Fruit fly (Drosophila melanogaster) whole organism, embryonic: ENCODE measurements around the gene CG13917.

ENCODE experiments used
- ATbp ChIP-seq: fragments of 200-800 bp; sonication (Bioruptor generic); optimal IDR thresholded peaks from 2 replicates; lab custom pipeline; 2017; ENCODE audit warnings: missing biosample characterization, mild to moderate bottlenecking, missing genetic modification characterization, missing genetic modification reagents
- Aef1 ChIP-seq: fragments of 200-800 bp; sonication (Bioruptor generic); IDR thresholded peaks from 3 replicates; pipeline ENCODE4 v1.3.6; 2022; ENCODE audit warnings: missing biosample characterization, missing genetic modification characterization
- Atf6 ChIP-seq: fragments of 200-800 bp; sonication (Bioruptor generic); IDR thresholded peaks from 2 replicates; pipeline ENCODE4 v1.3.6; 2022; ENCODE audit warnings: missing biosample characterization, missing genetic modification characterization
- CG1024 ChIP-seq: fragments of 200-800 bp; sonication (Bioruptor generic); IDR thresholded peaks from 2 replicates; pipeline ENCODE4 v1.3.6; 2022; ENCODE audit warnings: missing biosample characterization, missing genetic modification characterization
- CG11456 ChIP-seq: fragments of 200-800 bp; sonication (Bioruptor generic); IDR thresholded peaks from 3 replicates; pipeline ENCODE4 v1.3.6; 2022; ENCODE audit warnings: missing biosample characterization, missing genetic modification characterization
- CG11560 ChIP-seq: fragments of 200-800 bp; sonication (Bioruptor generic); IDR thresholded peaks from 3 replicates; pipeline ENCODE4 v1.3.6; 2022; ENCODE audit warnings: missing biosample characterization, missing genetic modification characterization
- CG12071 ChIP-seq: fragments of 200-800 bp; sonication (Bioruptor generic); optimal IDR thresholded peaks from 3 replicates; lab custom pipeline; 2018; ENCODE audit warnings: missing biosample characterization, mild to moderate bottlenecking, missing genetic modification characterization
- CG12744 ChIP-seq: fragments of 200-800 bp; sonication (Bioruptor generic); optimal IDR thresholded peaks from 2 replicates; lab custom pipeline; 2016; ENCODE audit warnings: missing biosample characterization, missing genetic modification characterization
- CG13424 ChIP-seq: fragments of 200-800 bp; sonication (Bioruptor generic); optimal IDR thresholded peaks from 2 replicates; lab custom pipeline; 2019; ENCODE audit warnings: missing biosample characterization, mild to moderate bottlenecking, missing genetic modification characterization, moderate library complexity
- CG15073 ChIP-seq: fragments of 200-800 bp; sonication (Bioruptor generic); optimal IDR thresholded peaks from 2 replicates; lab custom pipeline; 2016; ENCODE audit warnings: missing biosample characterization, missing genetic modification characterization
- CG1529 ChIP-seq: fragments of 200-800 bp; sonication (Bioruptor generic); optimal IDR thresholded peaks from 3 replicates; lab custom pipeline; 2018; ENCODE audit warnings: missing biosample characterization, missing genetic modification characterization
- CG16813 ChIP-seq: fragments of 200-800 bp; sonication (Bioruptor generic); IDR thresholded peaks from 3 replicates; pipeline ENCODE4 v1.3.6; 2022; ENCODE audit warnings: missing biosample characterization, missing genetic modification characterization; ENCODE audit not compliant: partially characterized antibody
- CG17328 ChIP-seq: fragments of 200-800 bp; sonication (Bioruptor generic); IDR thresholded peaks from 2 replicates; pipeline ENCODE4 v1.3.6; 2022; ENCODE audit warnings: missing biosample characterization, missing genetic modification characterization
- CG17361 ChIP-seq: fragments of 200-800 bp; sonication (Bioruptor generic); IDR thresholded peaks from 3 replicates; pipeline ENCODE4 v1.3.6; 2022; ENCODE audit warnings: missing biosample characterization, missing genetic modification characterization
- CG18764 ChIP-seq: fragments of 200-800 bp; sonication (Bioruptor generic); optimal IDR thresholded peaks from 3 replicates; lab custom pipeline; 2016; ENCODE audit warnings: missing biosample characterization, missing genetic modification characterization
- CG2889 ChIP-seq: fragments of 200-800 bp; sonication (Bioruptor generic); IDR thresholded peaks from 3 replicates; pipeline ENCODE4 v1.3.6; 2022; ENCODE audit warnings: missing biosample characterization, missing genetic modification characterization
- CG30403 ChIP-seq: fragments of 200-800 bp; sonication (Bioruptor generic); optimal IDR thresholded peaks from 3 replicates; lab custom pipeline; 2016; ENCODE audit warnings: missing biosample characterization, missing genetic modification characterization
- CG32532 ChIP-seq: fragments of 200-800 bp; sonication (Bioruptor generic); IDR thresholded peaks from 2 replicates; pipeline ENCODE4 v1.3.6; 2022; ENCODE audit warnings: missing biosample characterization, missing genetic modification characterization
- CG3281 ChIP-seq: fragments of 200-800 bp; sonication (Bioruptor generic); optimal IDR thresholded peaks from 3 replicates; lab custom pipeline; 2017; ENCODE audit warnings: missing biosample characterization, mild to moderate bottlenecking, missing genetic modification characterization
- CG33557 ChIP-seq: fragments of 200-800 bp; sonication (Bioruptor generic); optimal IDR thresholded peaks from 2 replicates; lab custom pipeline; 2019; ENCODE audit warnings: missing biosample characterization, mild to moderate bottlenecking, missing genetic modification characterization, moderate library complexity
- CG4328 ChIP-seq: fragments of 200-800 bp; sonication (Bioruptor generic); optimal IDR thresholded peaks from 3 replicates; lab custom pipeline; 2017; ENCODE audit warnings: missing biosample characterization, missing genetic modification reagents, missing genetic modification characterization
- CG4617 ChIP-seq: fragments of 200-800 bp; sonication (Bioruptor generic); optimal IDR thresholded peaks from 3 replicates; lab custom pipeline; 2016; ENCODE audit warnings: missing biosample characterization, missing genetic modification characterization, borderline replicate concordance
- CG5245 ChIP-seq: fragments of 200-800 bp; sonication (Bioruptor generic); optimal IDR thresholded peaks from 3 replicates; lab custom pipeline; 2016; ENCODE audit warnings: missing biosample characterization, missing genetic modification characterization
- CG7786 ChIP-seq: fragments of 200-800 bp; sonication (Bioruptor generic); optimal IDR thresholded peaks from 2 replicates; lab custom pipeline; 2016; ENCODE audit warnings: missing biosample characterization, missing genetic modification characterization
- CG7987 ChIP-seq: fragments of 200-800 bp; sonication (Bioruptor generic); optimal IDR thresholded peaks from 2 replicates; lab custom pipeline; 2018; ENCODE audit warnings: missing biosample characterization, mild to moderate bottlenecking, missing genetic modification characterization, moderate library complexity
- Dip2 ChIP-seq: fragments of 200-800 bp; sonication (Bioruptor generic); IDR thresholded peaks from 2 replicates; pipeline ENCODE4 v1.3.6; 2022; ENCODE audit warnings: missing biosample characterization, missing genetic modification characterization
- Drgx ChIP-seq: fragments of 200-800 bp; sonication (Bioruptor generic); IDR thresholded peaks from 2 replicates; pipeline ENCODE4 v1.3.6; 2022; ENCODE audit warnings: missing biosample characterization, missing genetic modification characterization
- Eip74EF ChIP-seq, 2 experiments: fragments of 200-800 bp in 1 of 2; fragments of >200 bp in 1 of 2; sonication (Bioruptor generic) in 1 of 2; optimal IDR thresholded peaks; 2 replicates each; lab custom pipeline; 2017 to 2019; ENCODE audit warnings: missing biosample characterization in 2 of 2, missing genetic modification characterization in 2 of 2, mild to moderate bottlenecking in 1 of 2, moderate library complexity in 1 of 2
- HHEX ChIP-seq: fragments of 200-800 bp; sonication (Bioruptor generic); optimal IDR thresholded peaks from 3 replicates; lab custom pipeline; 2017; ENCODE audit warnings: missing biosample characterization, mild to moderate bottlenecking, missing genetic modification characterization, missing genetic modification reagents
- HLH3B ChIP-seq: fragments of 200-800 bp; sonication (Bioruptor generic); IDR thresholded peaks from 2 replicates; pipeline ENCODE4 v1.3.6; 2022; ENCODE audit warnings: missing biosample characterization, missing genetic modification characterization
- HLH54F ChIP-seq: fragments of 200-800 bp; sonication (Bioruptor generic); optimal IDR thresholded peaks from 3 replicates; lab custom pipeline; 2016; ENCODE audit warnings: missing biosample characterization, missing genetic modification characterization
- Max ChIP-seq: fragments of 200-800 bp; sonication (Bioruptor generic); optimal IDR thresholded peaks from 2 replicates; lab custom pipeline; 2016; ENCODE audit warnings: missing biosample characterization, mild to moderate bottlenecking, missing genetic modification characterization
- Meics ChIP-seq: fragments of 200-800 bp; sonication (Bioruptor generic); optimal IDR thresholded peaks from 2 replicates; lab custom pipeline; 2017; ENCODE audit warnings: missing biosample characterization, mild to moderate bottlenecking, missing genetic modification characterization
- Oli ChIP-seq: fragments of 200-800 bp; sonication (Bioruptor generic); optimal IDR thresholded peaks from 2 replicates; lab custom pipeline; 2018; ENCODE audit warnings: missing biosample characterization, mild to moderate bottlenecking, missing genetic modification characterization, moderate library complexity
- Ravus ChIP-seq: fragments of 200-800 bp; sonication (Bioruptor generic); IDR thresholded peaks from 2 replicates; pipeline ENCODE4 v1.3.6; 2022; ENCODE audit warnings: missing biosample characterization, missing genetic modification characterization
- abd-A ChIP-seq: fragments of 200-800 bp; sonication (Bioruptor generic); optimal IDR thresholded peaks from 3 replicates; lab custom pipeline; 2019; ENCODE audit warnings: missing biosample characterization, mild to moderate bottlenecking, missing genetic modification characterization, moderate library complexity
- cg ChIP-seq: fragments of 200-800 bp; sonication (Bioruptor generic); optimal IDR thresholded peaks from 3 replicates; lab custom pipeline; 2019; ENCODE audit warnings: missing biosample characterization, mild to moderate bottlenecking, missing genetic modification characterization, moderate library complexity
- dan ChIP-seq: fragments of 200-800 bp; sonication (Bioruptor generic); IDR thresholded peaks from 2 replicates; pipeline ENCODE4 v1.3.6; 2022; ENCODE audit warnings: missing biosample characterization, missing genetic modification characterization
- dati ChIP-seq: fragments of 200-800 bp; sonication (Bioruptor generic); IDR thresholded peaks from 2 replicates; pipeline ENCODE4 v1.3.6; 2022; ENCODE audit warnings: missing biosample characterization, missing genetic modification characterization
- dimm ChIP-seq: fragments of 200-800 bp; sonication (Bioruptor generic); IDR thresholded peaks from 2 replicates; pipeline ENCODE4 v1.3.6; 2022; ENCODE audit warnings: missing biosample characterization, missing genetic modification characterization
- gcm2 ChIP-seq: fragments of 200-800 bp; sonication (Bioruptor generic); optimal IDR thresholded peaks from 2 replicates; lab custom pipeline; 2016; ENCODE audit warnings: missing biosample characterization, missing genetic modification characterization
- kah ChIP-seq: fragments of 200-800 bp; sonication (Bioruptor generic); optimal IDR thresholded peaks from 2 replicates; lab custom pipeline; 2018; ENCODE audit warnings: missing biosample characterization, mild to moderate bottlenecking, missing genetic modification characterization
- lmd ChIP-seq: fragments of 200-800 bp; sonication (Bioruptor generic); IDR thresholded peaks from 2 replicates; pipeline ENCODE4 v1.3.6; 2022; ENCODE audit warnings: missing biosample characterization, missing genetic modification characterization
- luna ChIP-seq: fragments of 200-800 bp; sonication (Bioruptor generic); optimal IDR thresholded peaks from 2 replicates; lab custom pipeline; 2016; ENCODE audit warnings: missing biosample characterization, missing genetic modification characterization
- pita ChIP-seq: fragments of 200-800 bp; sonication (Bioruptor generic); optimal IDR thresholded peaks from 2 replicates; lab custom pipeline; 2017; ENCODE audit warnings: missing biosample characterization, mild to moderate bottlenecking, missing genetic modification characterization
- sens ChIP-seq: fragments of 200-800 bp; sonication (Bioruptor generic); peaks from one replicate; lab custom pipeline; 2016; ENCODE audit warnings: missing biosample characterization, missing genetic modification characterization
- sim ChIP-seq: fragments of 200-800 bp; sonication (Bioruptor generic); IDR thresholded peaks from 2 replicates; pipeline ENCODE4 v1.3.6; 2022; ENCODE audit warnings: missing biosample characterization, missing genetic modification characterization
- sisA ChIP-seq: fragments of 200-800 bp; sonication (Bioruptor generic); IDR thresholded peaks from 2 replicates; pipeline ENCODE4 v1.3.6; 2022; ENCODE audit warnings: missing biosample characterization, missing genetic modification characterization
- sob ChIP-seq: fragments of 200-800 bp; sonication (Bioruptor generic); IDR thresholded peaks from 2 replicates; pipeline ENCODE4 v1.3.6; 2022; ENCODE audit warnings: missing biosample characterization, missing genetic modification characterization
- tgo ChIP-seq: fragments of 200-800 bp; sonication (Bioruptor generic); IDR thresholded peaks from 3 replicates; pipeline ENCODE4 v1.3.6; 2022; ENCODE audit warnings: missing biosample characterization, missing genetic modification characterization
- unpg ChIP-seq: fragments of 200-800 bp; sonication (Bioruptor generic); optimal IDR thresholded peaks from 3 replicates; lab custom pipeline; 2018; ENCODE audit warnings: missing biosample characterization, mild to moderate bottlenecking, missing genetic modification characterization, moderate library complexity
- vvl ChIP-seq: fragments of 200-800 bp; sonication (Bioruptor generic); IDR thresholded peaks from 2 replicates; pipeline ENCODE4 v1.3.6; 2022; ENCODE audit warnings: missing biosample characterization, missing genetic modification characterization
- zen2 ChIP-seq: fragments of 200-800 bp; sonication (Bioruptor generic); IDR thresholded peaks from 3 replicates; pipeline ENCODE4 v1.3.6; 2022; ENCODE audit warnings: missing biosample characterization, missing genetic modification characterization; ENCODE audit not compliant: partially characterized antibody

The CG13917 gene

DNA sequence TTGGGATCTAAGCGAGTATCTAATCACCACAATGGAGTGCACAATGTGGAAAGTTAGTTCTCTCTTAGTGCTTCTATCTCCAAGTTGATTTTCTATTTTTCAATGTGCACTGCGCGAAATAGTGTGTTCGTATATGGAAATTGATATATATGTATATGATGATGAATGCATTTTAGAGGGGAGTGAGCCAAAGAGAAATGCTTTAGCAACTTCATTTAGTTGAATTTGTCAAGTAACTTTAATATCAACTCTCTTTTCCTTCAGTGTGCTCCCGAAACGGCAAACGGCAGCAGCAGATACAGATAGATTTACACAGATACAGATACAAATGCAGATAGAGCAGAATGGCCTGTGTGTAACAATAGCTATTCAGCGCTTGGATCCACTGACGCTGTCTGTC lies 7.5 kb downstream of the CG13917 start (continued):
- TF ChIP-seq Max (GFP tag; lab: Kevin White, UChicago) (no peak), Meics (GFP tag; lab: Kevin White, UChicago) (no peak), sob (GFP tag; lab: Robert Waterston, UW) (peak; percentile 55; the same call in 1 of the 2 replicates), CG32532 (peak; percentile 49; the same call in 1 of the 2 replicates), CG4617 (GFP tag; lab: Kevin White, UChicago) (peak; percentile 16), CG13424 (tag; lab: Kevin White, UChicago) (peak; percentile 46), abd-A (tag; lab: Kevin White, UChicago) (no peak), luna (no peak), ATbp (GFP tag; lab: Kevin White, UChicago) (peak; percentile 55), CG17328 (GFP tag; lab: Robert Waterston, UW) (peak; percentile 78), CG15073 (GFP tag; lab: Kevin White, UChicago) (no peak), unpg (GFP tag; lab: Kevin White, UChicago) (peak; percentile 68), pita (no peak), CG17361 (peak; percentile 50; the same call in 1 of the 3 replicates), HLH54F (GFP tag; lab: Kevin White, UChicago) (no peak), CG12744 (peak; percentile 48), Atf6 (GFP tag; lab: Robert Waterston, UW) (peak; percentile 36; the same call in 1 of the 2 replicates), gcm2 (GFP tag; lab: Kevin White, UChicago) (no peak), CG2889 (GFP tag; lab: Robert Waterston, UW) (no peak), zen2 (GFP tag; lab: Robert Waterston, UW) (no peak), HLH3B (GFP tag; lab: Robert Waterston, UW) (no peak), Oli (tag; lab: Kevin White, UChicago) (peak; percentile 72), HHEX (GFP tag; lab: Kevin White, UChicago) (no peak), Aef1 (GFP tag; lab: Robert Waterston, UW) (0 out of 3 replicates have a peak, but pooled peaks have one; percentile 13), CG7786 (GFP tag; lab: Kevin White, UChicago) (peak; percentile 26), CG18764 (no peak), CG3281 (GFP tag; lab: Kevin White, UChicago) (no peak), Ravus (GFP tag; lab: Robert Waterston, UW) (no peak), tgo (peak; percentile 64), CG4328 (GFP tag; lab: Kevin White, UChicago) (no peak), cg (GFP tag; lab: Kevin White, UChicago) (peak; percentile 14), CG1024 (GFP tag; lab: Robert Waterston, UW) (no peak), kah (GFP tag; lab: Kevin White, UChicago) (no peak), CG1529 (GFP tag; lab: Kevin White, UChicago) (peak; percentile 61), dan (GFP tag; lab: Robert Waterston, UW) (0 out of 2 replicates have a peak, but pooled peaks have one; percentile 24), CG30403 (GFP tag; lab: Kevin White, UChicago) (peak; percentile 68), Eip74EF (GFP tag; optimal IDR thresholded peaks at IDR 0.05; lab: Kevin White, UChicago) (peak in 1 of 2 experiments; percentile 46), CG33557 (GFP tag; lab: Kevin White, UChicago) (no peak), dati (peak; percentile 60; the same call in 1 of the 2 replicates)

DNA sequence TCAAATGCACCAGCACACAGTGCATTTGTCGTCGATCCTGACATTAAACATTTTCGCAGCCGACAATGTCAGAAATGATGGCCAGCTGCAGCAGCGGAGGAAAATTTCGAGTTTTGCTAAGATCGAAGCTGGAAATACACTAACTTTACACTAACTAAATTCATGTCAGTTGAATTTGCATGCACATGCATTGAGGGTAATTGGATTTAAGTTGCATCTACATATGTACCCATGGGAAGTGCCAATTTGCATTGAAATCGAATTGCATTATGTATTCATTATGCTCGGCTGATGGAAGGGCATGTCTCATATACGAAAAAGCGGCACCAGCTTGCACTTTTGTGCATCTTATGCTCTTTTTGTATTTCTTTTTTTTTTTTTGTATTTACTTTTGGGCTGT lies 8.3 kb downstream of the CG13917 start:
- no peak for TF ChIP-seq CG16813 (GFP tag; lab: Robert Waterston, UW)
- TF ChIP-seq vvl (GFP tag; lab: Robert Waterston, UW): peak; percentile 63
- TF ChIP-seq CG11456 (GFP tag; lab: Robert Waterston, UW): peak; percentile 53; the same call in 2 of the 3 replicates
- TF ChIP-seq lmd (GFP tag; lab: Robert Waterston, UW): peak; percentile 66
- peak; percentile 18 for TF ChIP-seq CG5245 (GFP tag; lab: Kevin White, UChicago)
- no peak for TF ChIP-seq dimm (GFP tag; lab: Robert Waterston, UW)
- TF ChIP-seq CG7987 (GFP tag; lab: Kevin White, UChicago): no peak
- 0 out of 2 replicates have a peak, but pooled peaks have one; percentile 10 for TF ChIP-seq sim (GFP tag; lab: Robert Waterston, UW)
- TF ChIP-seq Drgx: peak; percentile 96
- peak; percentile 67 for TF ChIP-seq sens (GFP tag; lab: Kevin White, UChicago)
- peak; percentile 30 for TF ChIP-seq CG12071 (GFP tag; lab: Kevin White, UChicago)
- TF ChIP-seq Dip2 (GFP tag; lab: Robert Waterston, UW): no peak
- TF ChIP-seq CG11560 (tag; lab: Robert Waterston, UW): 0 out of 3 replicates have a peak, but pooled peaks have one; percentile 18
- TF ChIP-seq sisA (GFP tag; lab: Robert Waterston, UW): peak; percentile 39; the same call in 1 of the 2 replicates
